Worm (Caenorhabditis elegans) whole organism, L3 larva: Measurements from ENCODE around the gene ikke-1.

Experiments
- ZK546.5 ChIP-seq: sonication (generic microtip); optimal IDR thresholded peaks from 2 replicates; lab custom pipeline; 2017; ENCODE audit warnings: missing biosample characterization, missing genetic modification characterization
- ama-1 ChIP-seq: fragments of 150-350 bp; optimal IDR thresholded peaks from 2 replicates; lab custom pipeline; 2018
- elt-3 ChIP-seq, 3 experiments: fragments of 150-350 bp in 1 of 3; sonication (generic microtip) in 2 of 3; optimal IDR thresholded peaks; 2 replicates in 2 of 3; 4 replicates in 1 of 3; lab custom pipeline; 2014 to 2017; ENCODE audit warnings: missing biosample characterization in 3 of 3, missing genetic modification characterization in 3 of 3
- fkh-10 ChIP-seq: sonication (generic microtip); optimal IDR thresholded peaks from 2 replicates; lab custom pipeline; 2017; ENCODE audit warnings: missing biosample characterization, missing genetic modification reagents, missing genetic modification characterization
- lin-39 ChIP-seq: fragments of 150-350 bp; optimal IDR thresholded peaks from 2 replicates; lab custom pipeline; 2018; ENCODE audit warnings: missing biosample characterization, missing genetic modification reagents, missing genetic modification characterization
- mdl-1 ChIP-seq: fragments of 150-350 bp; optimal IDR thresholded peaks from 2 replicates; lab custom pipeline; 2014; ENCODE audit warnings: missing biosample characterization, missing genetic modification characterization
- nhr-12 ChIP-seq: fragments of 150-350 bp; optimal IDR thresholded peaks from 2 replicates; lab custom pipeline; 2014; ENCODE audit warnings: missing biosample characterization, missing genetic modification characterization
- nhr-237 ChIP-seq: fragments of 150-350 bp; optimal IDR thresholded peaks from 2 replicates; lab custom pipeline; 2014; ENCODE audit warnings: missing biosample characterization, missing genetic modification characterization
- nhr-28 ChIP-seq: fragments of 150-350 bp; optimal IDR thresholded peaks from 2 replicates; lab custom pipeline; 2014; ENCODE audit warnings: missing biosample characterization, missing genetic modification characterization
- pha-4 ChIP-seq: fragments of 150-350 bp; optimal IDR thresholded peaks from 2 replicates; lab custom pipeline; 2014; ENCODE audit warnings: missing biosample characterization, missing genetic modification reagents, missing genetic modification characterization
- unc-62 ChIP-seq: fragments of 150-350 bp; sonication (generic microtip); optimal IDR thresholded peaks from 4 replicates; lab custom pipeline; 2014; ENCODE audit warnings: missing biosample characterization, missing genetic modification reagents, missing genetic modification characterization
- ztf-11 ChIP-seq: fragments of 150-350 bp; optimal IDR thresholded peaks from 2 replicates; lab custom pipeline; 2014; ENCODE audit warnings: missing biosample characterization, missing genetic modification characterization

- TF ChIP-seq nhr-12 (no peak), pha-4 (tag; lab: Kevin White, UChicago) (no peak), fkh-10 (GFP tag; lab: Kevin White, UChicago) (no peak), elt-3 (tag; optimal IDR thresholded peaks at IDR 0.05; lab: Kevin White, UChicago) (no peak), mdl-1 (tag; lab: Kevin White, UChicago) (no peak), ZK546.5 (tag; lab: Kevin White, UChicago) (no peak), lin-39 (tag; lab: Kevin White, UChicago) (no peak), ama-1 (lab: Kevin White, UChicago) (no peak), nhr-237 (tag; lab: Kevin White, UChicago) (no peak), unc-62 (GFP tag; lab: Kevin White, UChicago) (no peak), nhr-28 (tag; lab: Kevin White, UChicago) (no peak), ztf-11 (no peak)
These were observed 51.0 kb downstream of the ikke-1 start, which contains the start of gene F59B2.3 for ce11 chrIII:8999508-8999907.
